Worm (Caenorhabditis elegans) whole organism, late embryonic: Measurements from ENCODE around the gene ugt-53.

Source experiments
- C08G9.2 ChIP-seq: sonication (generic microtip); optimal IDR thresholded peaks from 2 replicates; lab custom pipeline; 2016; ENCODE audit warnings: mild to moderate bottlenecking, missing genetic modification characterization, moderate library complexity, missing compliant biosample characterization
- C38D4.7 ChIP-seq: fragments of 200-800 bp; sonication (Bioruptor generic); optimal IDR thresholded peaks from 2 replicates; lab custom pipeline; 2018; ENCODE audit warnings: mild to moderate bottlenecking, missing genetic modification characterization, moderate library complexity, missing compliant biosample characterization
- F13H6.1 ChIP-seq: sonication (generic microtip); optimal IDR thresholded peaks from 2 replicates; lab custom pipeline; 2016; ENCODE audit warnings: missing genetic modification characterization, missing compliant biosample characterization
- K02D7.2 ChIP-seq: sonication (generic microtip); optimal IDR thresholded peaks from 2 replicates; lab custom pipeline; 2017; ENCODE audit warnings: mild to moderate bottlenecking, missing genetic modification characterization, missing compliant biosample characterization
- K09A11.1 ChIP-seq: sonication (generic microtip); optimal IDR thresholded peaks from 2 replicates; lab custom pipeline; 2017; ENCODE audit warnings: antibody characterized with exemption, mild to moderate bottlenecking, missing genetic modification characterization, missing compliant biosample characterization; ENCODE audit not compliant: insufficient read depth
- Y22D7AL.16 ChIP-seq: sonication (generic microtip); optimal IDR thresholded peaks from 2 replicates; lab custom pipeline; 2016; ENCODE audit warnings: missing genetic modification characterization, missing compliant biosample characterization
- ceh-18 ChIP-seq: sonication (generic microtip); optimal IDR thresholded peaks from 2 replicates; lab custom pipeline; 2016; ENCODE audit warnings: missing genetic modification characterization, missing compliant biosample characterization
- ceh-2 ChIP-seq: sonication (generic microtip); optimal IDR thresholded peaks from 2 replicates; lab custom pipeline; 2016; ENCODE audit warnings: missing genotype, missing genetic modification characterization, missing compliant biosample characterization
- ceh-22 ChIP-seq: sonication (generic microtip); optimal IDR thresholded peaks from 2 replicates; lab custom pipeline; 2017; ENCODE audit warnings: missing biosample characterization, missing genetic modification characterization
- ceh-48 ChIP-seq: sonication (generic microtip); optimal IDR thresholded peaks from 2 replicates; lab custom pipeline; 2016; ENCODE audit warnings: missing genetic modification characterization, inconsistent platforms, missing compliant biosample characterization
- ceh-6 ChIP-seq: fragments of 200-800 bp; sonication (Bioruptor generic); optimal IDR thresholded peaks from 2 replicates; lab custom pipeline; 2018; ENCODE audit warnings: mild to moderate bottlenecking, missing genetic modification characterization, missing compliant biosample characterization
- che-1 ChIP-seq: sonication (generic microtip); optimal IDR thresholded peaks from 2 replicates; lab custom pipeline; 2016; ENCODE audit warnings: mild to moderate bottlenecking, missing genetic modification characterization, missing compliant biosample characterization
- dmd-4 ChIP-seq: sonication (generic microtip); optimal IDR thresholded peaks from 2 replicates; lab custom pipeline; 2016; ENCODE audit warnings: borderline replicate concordance, missing genetic modification characterization, missing compliant biosample characterization
- dve-1 ChIP-seq: sonication (generic microtip); optimal IDR thresholded peaks from 2 replicates; lab custom pipeline; 2017; ENCODE audit warnings: antibody characterized with exemption, mild to moderate bottlenecking, missing genetic modification characterization, missing compliant biosample characterization
- elt-2 ChIP-seq: sonication (generic microtip); optimal IDR thresholded peaks from 2 replicates; lab custom pipeline; 2016; ENCODE audit warnings: missing genetic modification reagents, missing genetic modification characterization, missing compliant biosample characterization
- elt-4 ChIP-seq: sonication (generic microtip); optimal IDR thresholded peaks from 2 replicates; lab custom pipeline; 2016; ENCODE audit warnings: missing genetic modification characterization, missing compliant biosample characterization
- eyg-1 ChIP-seq: sonication (generic microtip); optimal IDR thresholded peaks from 2 replicates; lab custom pipeline; 2016; ENCODE audit warnings: missing genotype, missing genetic modification characterization, missing compliant biosample characterization
- fax-1 ChIP-seq: sonication (generic microtip); optimal IDR thresholded peaks from 2 replicates; lab custom pipeline; 2016; ENCODE audit warnings: missing genotype, missing genetic modification characterization, missing compliant biosample characterization
- fkh-6 ChIP-seq: sonication (generic microtip); optimal IDR thresholded peaks from 2 replicates; lab custom pipeline; 2016; ENCODE audit warnings: missing genetic modification characterization, missing compliant biosample characterization
- gmeb-2 ChIP-seq: sonication (generic microtip); optimal IDR thresholded peaks from 2 replicates; lab custom pipeline; 2016; ENCODE audit warnings: missing genetic modification characterization, inconsistent platforms, missing compliant biosample characterization
- hlh-15 ChIP-seq: sonication (generic microtip); optimal IDR thresholded peaks from 2 replicates; lab custom pipeline; 2016; ENCODE audit warnings: missing genetic modification characterization, missing compliant biosample characterization
- hlh-30 ChIP-seq: sonication (generic microtip); optimal IDR thresholded peaks from 2 replicates; lab custom pipeline; 2017; ENCODE audit warnings: antibody characterized with exemption, missing genetic modification characterization, missing compliant biosample characterization; ENCODE audit not compliant: insufficient read depth
- hlh-6 ChIP-seq: sonication (generic microtip); optimal IDR thresholded peaks from 2 replicates; lab custom pipeline; 2016; ENCODE audit warnings: missing genotype, missing genetic modification characterization, missing compliant biosample characterization
- lim-6 ChIP-seq: sonication (generic microtip); optimal IDR thresholded peaks from 2 replicates; lab custom pipeline; 2016; ENCODE audit warnings: missing genetic modification characterization, missing compliant biosample characterization
- madf-2 ChIP-seq: sonication (generic microtip); optimal IDR thresholded peaks from 2 replicates; lab custom pipeline; 2017; ENCODE audit warnings: missing genetic modification characterization, missing compliant biosample characterization
- mec-3 ChIP-seq: sonication (generic microtip); optimal IDR thresholded peaks from 2 replicates; lab custom pipeline; 2016; ENCODE audit warnings: borderline replicate concordance, missing genetic modification characterization, missing compliant biosample characterization
- nhr-11 ChIP-seq: fragments of 150-350 bp; optimal IDR thresholded peaks from 2 replicates; lab custom pipeline; 2014; ENCODE audit warnings: missing biosample characterization, missing genetic modification characterization
- npax-4 ChIP-seq: sonication (generic microtip); optimal IDR thresholded peaks from 2 replicates; lab custom pipeline; 2016; ENCODE audit warnings: missing genetic modification characterization, missing compliant biosample characterization
- pros-1 ChIP-seq: fragments of 150-350 bp; optimal IDR thresholded peaks from 2 replicates; lab custom pipeline; 2014; ENCODE audit warnings: missing biosample characterization, missing genetic modification reagents, missing genetic modification characterization
- rnt-1 ChIP-seq: sonication (generic microtip); optimal IDR thresholded peaks from 2 replicates; lab custom pipeline; 2016; ENCODE audit warnings: missing genetic modification characterization, missing compliant biosample characterization
- sdc-2 ChIP-seq: sonication (generic microtip); optimal IDR thresholded peaks from 2 replicates; lab custom pipeline; 2016; ENCODE audit warnings: missing genotype, missing genetic modification characterization, missing compliant biosample characterization
- sox-2 ChIP-seq: fragments of 200-800 bp; sonication (Bioruptor generic); IDR thresholded peaks from 2 replicates; pipeline ENCODE4 v1.3.6; 2022; ENCODE audit warnings: missing genetic modification reagents, missing genetic modification characterization, missing compliant biosample characterization
- sox-4 ChIP-seq: sonication (generic microtip); optimal IDR thresholded peaks from 2 replicates; lab custom pipeline; 2017; ENCODE audit warnings: mild to moderate bottlenecking, missing genetic modification characterization, inconsistent platforms, missing compliant biosample characterization
- syd-9 ChIP-seq: sonication (generic microtip); optimal IDR thresholded peaks from 2 replicates; lab custom pipeline; 2016; ENCODE audit warnings: mild to moderate bottlenecking, missing genetic modification characterization, moderate library complexity, missing compliant biosample characterization
- tbx-2 ChIP-seq: sonication (generic microtip); optimal IDR thresholded peaks from 2 replicates; lab custom pipeline; 2016; ENCODE audit warnings: missing genetic modification characterization, missing compliant biosample characterization
- tbx-7 ChIP-seq: sonication (generic microtip); optimal IDR thresholded peaks from 2 replicates; lab custom pipeline; 2016; ENCODE audit warnings: missing genotype, missing genetic modification characterization, missing compliant biosample characterization
- unc-42 ChIP-seq: sonication (generic microtip); optimal IDR thresholded peaks from 2 replicates; lab custom pipeline; 2016; ENCODE audit warnings: missing genotype, missing genetic modification characterization, missing compliant biosample characterization
- unc-55 ChIP-seq: sonication (generic microtip); optimal IDR thresholded peaks from 2 replicates; lab custom pipeline; 2017; ENCODE audit warnings: missing biosample characterization, missing genetic modification reagents, missing genetic modification characterization
- unc-86 ChIP-seq: sonication (generic microtip); optimal IDR thresholded peaks from 2 replicates; lab custom pipeline; 2016; ENCODE audit warnings: missing genetic modification characterization, missing compliant biosample characterization

The ugt-53 gene

DNA sequence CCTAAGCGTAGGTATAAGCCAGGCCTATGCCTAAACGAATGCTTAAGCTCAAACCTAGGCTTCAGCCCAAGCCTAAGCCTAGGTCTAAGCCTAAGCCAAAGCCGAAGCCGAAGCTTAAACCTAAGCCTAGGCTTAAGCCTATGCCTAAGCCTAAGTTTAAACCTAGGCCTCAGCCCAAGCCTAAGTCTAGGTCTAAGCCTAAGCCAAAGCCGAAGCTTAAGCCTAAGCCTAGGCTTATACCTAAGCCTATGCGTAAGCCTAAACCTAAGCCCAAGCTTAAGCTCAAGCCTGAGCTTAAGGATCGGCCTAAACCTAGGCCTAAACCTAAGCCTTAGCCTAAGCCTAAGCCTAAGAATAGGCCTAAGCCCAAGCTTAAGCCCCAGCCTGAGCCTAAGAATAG lies 23.2 kb upstream of the ugt-53 start:
- no peak for TF ChIP-seq ceh-22 (tag; lab: Kevin White, UChicago)
- no peak for TF ChIP-seq tbx-7
- TF ChIP-seq dve-1 (tag; lab: Kevin White, UChicago): peak; percentile 85

DNA sequence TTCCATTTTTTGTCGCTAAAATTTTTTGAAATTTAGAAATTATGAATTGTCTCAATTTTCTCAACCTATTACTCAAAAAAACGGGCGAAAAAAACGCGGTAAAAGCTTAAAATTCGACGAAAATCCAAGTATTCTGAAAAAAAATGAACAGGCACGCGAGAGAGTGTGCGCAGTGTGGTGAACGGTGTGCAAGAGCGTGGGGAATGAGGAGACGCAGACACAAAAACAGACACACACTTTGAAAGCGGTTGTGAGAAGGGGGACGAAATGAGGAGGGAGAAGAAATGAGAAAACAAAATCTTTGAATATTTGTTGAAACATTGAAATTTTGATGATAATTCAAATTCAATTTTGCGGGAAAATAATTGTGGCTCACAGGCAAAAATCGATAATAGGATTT lies 22.3 kb upstream of the ugt-53 start, which contains the start of gene T03D3.5:
Gene T03D3.5, minus strand, starts transcription at position 21 of the 400 bp plus-strand sequence.
- TF ChIP-seq gmeb-2 (tag; lab: Kevin White, UChicago) (no peak), npax-4 (tag; lab: Kevin White, UChicago) (no peak), pros-1 (tag; lab: Kevin White, UChicago) (no peak), ceh-22 (tag; lab: Kevin White, UChicago) (no peak), ceh-2 (tag; lab: Kevin White, UChicago) (no peak), unc-42 (tag; lab: Kevin White, UChicago) (peak; percentile 1), hlh-30 (no peak), nhr-11 (tag; lab: Kevin White, UChicago) (no peak)

DNA sequence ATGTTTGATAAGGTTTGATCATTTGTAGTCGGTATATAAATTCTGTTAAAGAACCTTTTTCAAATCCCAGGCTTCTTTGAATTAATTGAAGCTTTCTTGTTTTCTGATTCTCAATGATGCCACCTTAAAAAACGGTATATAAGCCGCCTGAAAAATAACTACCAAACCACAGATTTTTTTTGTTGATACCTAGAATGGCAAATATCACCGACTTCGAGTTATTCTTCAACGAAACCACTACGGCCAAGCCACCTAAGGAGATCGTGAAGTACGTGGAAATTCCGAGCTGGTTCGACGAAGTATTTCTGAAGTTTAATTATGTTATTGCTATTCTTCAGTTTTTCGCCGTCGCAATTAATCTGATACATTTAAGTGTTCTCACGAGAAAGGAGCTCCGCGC lies 18.3 kb upstream of the ugt-53 start, which contains the start of gene srw-2:
Gene srw-2, plus strand, starts transcription at position 62 of the 400 bp plus-strand sequence.
- no peak for TF ChIP-seq fax-1
- TF ChIP-seq syd-9 (tag; lab: Kevin White, UChicago): no peak
- no peak for TF ChIP-seq C08G9.2
- TF ChIP-seq hlh-15 (tag; lab: Kevin White, UChicago): no peak
- no peak for TF ChIP-seq sdc-2 (tag; lab: Kevin White, UChicago)
- no peak for TF ChIP-seq hlh-6 (tag; lab: Kevin White, UChicago)
- TF ChIP-seq ceh-6 (GFP tag; lab: Kevin White, UChicago): no peak
- TF ChIP-seq Y22D7AL.16: no peak
- TF ChIP-seq ceh-22 (tag; lab: Kevin White, UChicago): no peak
- no peak for TF ChIP-seq fkh-6 (tag; lab: Kevin White, UChicago)
- TF ChIP-seq F13H6.1 (tag; lab: Kevin White, UChicago): no peak
- no peak for TF ChIP-seq elt-2 (tag; lab: Kevin White, UChicago)
- no peak for TF ChIP-seq tbx-2 (tag; lab: Kevin White, UChicago)
- TF ChIP-seq eyg-1 (tag; lab: Kevin White, UChicago): no peak
- TF ChIP-seq, all 69 proteins: peak for 0

DNA sequence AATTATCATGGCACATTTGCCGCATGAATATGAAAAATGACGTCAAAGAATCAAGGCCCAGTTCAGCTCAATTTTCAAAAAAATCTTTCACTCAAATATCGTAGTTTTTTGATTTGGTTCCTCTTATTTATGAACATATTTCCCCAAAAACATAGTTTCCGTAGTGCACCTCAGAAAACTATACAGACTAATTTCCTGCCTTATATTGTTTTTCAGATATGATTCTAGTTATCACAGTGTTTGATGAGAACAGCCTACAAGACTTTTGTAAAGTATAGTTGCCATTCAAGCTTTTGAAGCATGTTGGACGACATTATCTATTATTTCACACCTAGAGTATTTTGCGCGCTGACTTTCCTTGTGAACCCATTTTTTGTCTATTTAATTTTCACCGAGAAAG lies 16.5 kb upstream of the ugt-53 start, which contains the start of gene srj-50:
Gene srj-50, plus strand, starts transcription at position 301 of the 400 bp plus-strand sequence.
- TF ChIP-seq pros-1 (tag; lab: Kevin White, UChicago) (no peak), unc-42 (tag; lab: Kevin White, UChicago) (no peak), K09A11.1 (tag; lab: Kevin White, UChicago) (no peak), sox-2 (no peak), ceh-6 (GFP tag; lab: Kevin White, UChicago) (no peak), hlh-30 (no peak), dmd-4 (no peak), unc-86 (tag; lab: Kevin White, UChicago) (no peak), fkh-6 (tag; lab: Kevin White, UChicago) (no peak), elt-4 (tag; lab: Kevin White, UChicago) (no peak)

DNA sequence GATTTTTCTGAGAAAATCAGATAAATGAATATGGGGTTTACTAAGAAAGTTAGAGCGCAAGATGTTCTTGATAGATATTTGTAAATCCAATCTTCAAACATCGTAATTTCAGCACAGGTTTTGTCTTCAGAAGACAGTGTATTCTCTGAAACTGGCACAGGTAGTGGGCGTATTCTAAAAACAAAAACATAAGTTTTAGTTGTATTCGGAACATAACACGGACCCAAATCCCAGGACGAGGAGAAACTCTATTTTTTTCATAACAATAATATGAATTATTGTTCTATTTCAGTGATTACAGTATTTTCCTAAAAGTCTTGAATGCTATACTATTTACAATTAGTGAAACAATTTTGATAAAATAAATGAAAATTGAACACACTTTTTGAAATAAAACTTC lies 12.6 kb upstream of the ugt-53 start, which contains the start of gene srj-45:
Gene srj-45, minus strand, starts transcription at position 101 of the 400 bp plus-strand sequence.
- TF ChIP-seq madf-2 (tag; lab: Kevin White, UChicago) (no peak), rnt-1 (tag; lab: Kevin White, UChicago) (no peak), fkh-6 (tag; lab: Kevin White, UChicago) (no peak), Y22D7AL.16 (no peak), ceh-18 (tag; lab: Kevin White, UChicago) (no peak), syd-9 (tag; lab: Kevin White, UChicago) (no peak), K02D7.2 (tag; lab: Kevin White, UChicago) (no peak), ceh-2 (tag; lab: Kevin White, UChicago) (no peak), ceh-48 (tag; lab: Kevin White, UChicago) (no peak), unc-55 (GFP tag; lab: Kevin White, UChicago) (no peak), pros-1 (tag; lab: Kevin White, UChicago) (no peak), lim-6 (tag; lab: Kevin White, UChicago) (no peak), sox-4 (tag; lab: Kevin White, UChicago) (no peak), che-1 (tag; lab: Kevin White, UChicago) (no peak), elt-4 (tag; lab: Kevin White, UChicago) (no peak), unc-42 (tag; lab: Kevin White, UChicago) (no peak), gmeb-2 (tag; lab: Kevin White, UChicago) (no peak), C38D4.7 (GFP tag; lab: Kevin White, UChicago) (no peak), mec-3 (tag; lab: Kevin White, UChicago) (no peak), eyg-1 (tag; lab: Kevin White, UChicago) (no peak)
